Fruit fly (Drosophila melanogaster): Measurements from ENCODE around the gene CG13250.
A peak's percentile ranks its signal among the peaks of the same experiment; 100 is the strongest.

CG13250 gene

dm6 chr3L:20509121-20509934 lies 24.2 kb upstream of the CG13250 start:
- no peak for TF ChIP-seq CG8478 (optimal IDR thresholded peaks at IDR 0.05)
- TF ChIP-seq CTCF (optimal IDR thresholded peaks at IDR 0.05), result no peak

dm6 chr3L:20511499-20512108 lies 21.9 kb upstream of the CG13250 start:
- no peak for TF ChIP-seq CG8478 (optimal IDR thresholded peaks at IDR 0.05)
- no peak for TF ChIP-seq CTCF (optimal IDR thresholded peaks at IDR 0.05)

dm6 chr3L:20514101-20514500 lies 19.4 kb upstream of the CG13250 start:
- TF ChIP-seq CG8478 (optimal IDR thresholded peaks at IDR 0.05) (no peak), CTCF (optimal IDR thresholded peaks at IDR 0.05) (no peak)

- TF ChIP-seq CG8478 (optimal IDR thresholded peaks at IDR 0.05) (no peak), CTCF (optimal IDR thresholded peaks at IDR 0.05) (peak; percentile 39 to 42)
Measured at dm6 chr3L:20516519-20517178, 16.9 kb upstream of the CG13250 start.

DNA sequence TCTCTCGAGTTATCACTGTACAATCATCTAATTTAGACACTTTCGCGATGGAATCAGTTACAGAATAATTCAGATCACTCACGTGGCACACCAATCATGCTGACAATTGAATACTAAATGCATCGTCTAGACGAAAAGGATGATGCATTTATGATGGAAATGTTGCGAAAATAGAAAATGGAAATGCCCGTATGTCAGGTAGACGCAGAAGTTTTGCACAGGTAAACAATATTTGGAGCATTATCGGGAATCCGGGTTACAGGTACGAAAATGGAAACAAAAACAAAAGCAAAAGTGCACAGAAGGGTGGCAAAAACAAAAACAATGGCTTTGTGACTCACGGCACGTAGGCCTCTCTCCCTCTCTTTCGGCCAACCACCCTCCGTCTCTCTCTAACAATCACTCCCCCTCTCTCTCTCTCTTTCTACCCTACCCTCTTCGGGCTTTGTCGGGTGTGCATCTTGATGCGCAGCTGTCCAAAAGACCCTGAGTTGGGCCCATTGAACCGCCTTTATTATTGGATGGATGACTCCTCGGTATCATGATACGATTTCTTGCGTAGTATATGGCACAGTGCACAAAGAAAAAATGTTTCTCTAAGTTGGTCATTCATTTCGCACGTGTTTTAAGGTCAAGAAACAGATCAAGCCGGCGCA lies 16.2 kb upstream of the CG13250 start:
- TF ChIP-seq CG8478 (optimal IDR thresholded peaks at IDR 0.05) (no peak), CTCF (optimal IDR thresholded peaks at IDR 0.05) (no peak)

DNA sequence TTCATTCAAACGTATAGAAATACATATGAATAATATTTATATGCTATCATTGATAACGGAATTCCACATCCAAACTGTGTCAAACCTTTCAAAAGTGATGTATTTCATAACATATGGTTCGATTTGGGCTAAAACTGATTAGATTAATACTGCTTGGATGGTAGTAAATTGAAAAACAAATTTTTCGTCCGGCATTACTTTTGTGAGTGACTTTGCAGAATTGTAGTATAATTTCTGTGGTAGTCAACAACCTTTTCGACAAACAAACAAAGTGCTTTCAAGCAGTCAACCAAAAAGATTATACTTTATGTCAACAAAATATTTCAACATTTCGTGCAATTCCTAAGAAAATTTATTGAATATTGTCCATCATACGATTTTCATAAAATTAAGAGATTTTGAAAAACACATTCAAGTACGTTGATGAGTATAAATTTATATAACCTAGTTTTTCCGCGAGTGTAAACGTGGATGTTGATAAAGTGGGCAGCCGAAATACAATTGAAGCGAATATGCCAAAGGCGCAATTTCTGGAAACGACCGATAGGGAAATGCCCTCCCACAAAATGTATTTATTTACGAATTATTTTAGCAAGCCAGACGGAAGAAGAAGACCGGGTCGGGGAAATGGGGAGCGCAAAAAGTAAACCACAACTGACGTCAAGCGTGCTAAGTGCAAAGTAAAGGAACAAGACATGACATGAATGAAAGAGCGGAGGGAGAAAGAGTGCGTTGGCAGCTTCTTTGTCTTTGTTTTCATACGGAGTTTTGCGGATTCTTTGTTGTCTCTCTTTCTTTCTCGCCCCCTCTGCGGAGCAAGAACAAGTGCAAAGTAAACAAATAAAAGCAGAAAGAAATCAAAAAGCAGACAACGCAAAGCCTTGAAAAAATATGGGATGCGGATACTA lies 15.4 kb upstream of the CG13250 start:
- TF ChIP-seq CG8478 (optimal IDR thresholded peaks at IDR 0.05) (no peak), CTCF (optimal IDR thresholded peaks at IDR 0.05) (no peak)

DNA sequence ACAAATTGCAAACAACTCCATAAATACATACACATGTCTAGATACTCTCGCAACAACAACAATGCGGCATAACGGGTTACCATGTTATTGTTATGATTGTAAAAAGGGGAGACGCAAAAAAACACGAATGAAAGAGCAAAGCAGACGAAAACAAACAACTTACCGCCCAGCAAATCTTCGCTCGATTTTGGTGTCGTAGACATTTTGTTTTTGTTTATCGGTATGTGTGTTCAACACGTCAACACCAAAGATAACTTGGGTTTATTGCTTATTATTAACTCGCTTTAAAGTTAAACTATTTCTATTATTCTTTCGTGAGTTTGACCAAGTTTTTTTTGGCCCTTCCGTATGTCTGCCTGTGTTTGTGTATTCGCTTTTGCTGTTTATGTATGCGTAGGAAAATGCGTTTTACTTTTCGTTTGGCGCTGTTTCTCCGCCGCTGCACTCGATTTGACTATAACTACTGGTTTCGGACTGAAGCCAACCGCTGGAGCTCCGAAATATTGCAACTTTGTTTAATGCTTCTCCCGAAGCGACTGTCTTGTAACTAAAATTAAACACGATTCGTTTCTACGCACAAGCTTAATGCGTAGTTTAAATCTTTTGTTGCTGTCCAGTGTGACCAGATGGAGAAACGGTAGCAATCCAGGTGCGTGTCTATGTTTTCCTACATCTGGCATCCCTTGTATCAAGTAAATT lies 14.6 kb upstream of the CG13250 start, which contains the start of gene BNIP3:
Gene BNIP3 (minus strand): TSS at position 589 of the 699 bp plus-strand sequence.
- no peak for TF ChIP-seq CTCF (optimal IDR thresholded peaks at IDR 0.05)
- TF ChIP-seq CG8478 (optimal IDR thresholded peaks at IDR 0.05), result no peak

DNA sequence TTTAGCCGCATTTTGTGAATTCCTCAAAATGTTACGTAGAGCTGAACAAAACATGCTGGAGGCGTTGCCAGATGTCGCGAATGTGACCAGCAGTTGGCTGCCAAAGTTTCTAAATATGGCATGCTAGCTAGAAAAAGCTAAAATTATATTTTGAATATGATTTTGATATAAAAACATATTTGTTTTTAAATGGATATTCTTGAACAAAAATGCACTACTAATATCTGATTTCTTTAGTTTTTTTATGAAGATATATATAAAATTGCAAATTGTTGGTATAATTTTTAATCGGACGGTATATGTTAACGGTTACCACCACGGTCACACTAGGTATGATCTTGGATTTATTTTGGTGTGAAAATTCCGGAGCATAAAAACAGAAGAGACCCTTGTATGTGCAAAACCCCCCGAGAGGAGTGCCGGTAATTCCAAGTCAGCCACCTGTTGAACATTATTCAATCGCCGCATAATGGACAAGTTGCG lies 12.8 kb upstream of the CG13250 start, which contains the start of the genes mTerf3 and CG5104:
Gene mTerf3 (minus strand): TSS at position 86 of the 483 bp plus-strand sequence.
Gene CG5104 (plus strand): TSS at position 323 of the 483 bp plus-strand sequence.
- TF ChIP-seq CG8478 (optimal IDR thresholded peaks at IDR 0.05) (no peak), CTCF (optimal IDR thresholded peaks at IDR 0.05) (no peak)

- TF ChIP-seq CG8478 (optimal IDR thresholded peaks at IDR 0.05) (no peak), CTCF (optimal IDR thresholded peaks at IDR 0.05) (no peak)
Measured at dm6 chr3L:20524409-20525010, 9.0 kb upstream of the CG13250 start.

DNA sequence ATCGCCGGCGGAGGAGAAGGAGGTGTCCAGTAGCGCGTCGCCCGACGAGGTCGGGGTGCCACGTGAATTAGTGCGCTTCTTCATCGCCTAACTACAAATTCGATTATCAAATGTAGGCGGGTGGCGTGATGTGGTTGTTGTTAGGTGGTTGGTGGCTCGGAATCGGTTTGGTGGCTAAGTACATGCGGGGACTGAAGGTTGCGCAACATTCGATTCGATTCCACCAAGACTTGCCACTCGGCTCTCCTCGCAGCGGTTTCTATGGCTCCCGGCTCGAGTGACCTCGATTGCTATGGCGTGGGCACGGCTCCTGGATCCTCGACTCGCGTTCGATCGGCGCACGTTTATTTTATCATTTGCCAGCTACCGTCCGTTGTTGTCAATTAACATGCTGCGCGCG lies 7.8 kb upstream of the CG13250 start:
- TF ChIP-seq CTCF (optimal IDR thresholded peaks at IDR 0.05) (no peak), CG8478 (optimal IDR thresholded peaks at IDR 0.05) (no peak)

- TF ChIP-seq CG8478 (optimal IDR thresholded peaks at IDR 0.05), result no peak
- no peak for TF ChIP-seq CTCF (optimal IDR thresholded peaks at IDR 0.05)
Measured at dm6 chr3L:20526143-20526195, 7.5 kb upstream of the CG13250 start, which contains the start of gene Pss. TSS of gene Pss (minus strand) at chr3L:20526174.

- TF ChIP-seq CG8478 (optimal IDR thresholded peaks at IDR 0.05) (no peak), CTCF (optimal IDR thresholded peaks at IDR 0.05) (no peak)
Measured at dm6 chr3L:20526196-20526740, 7.2 kb upstream of the CG13250 start, which contains the start of gene Nubp2. TSS of gene Nubp2 (plus strand) at chr3L:20526576.

DNA sequence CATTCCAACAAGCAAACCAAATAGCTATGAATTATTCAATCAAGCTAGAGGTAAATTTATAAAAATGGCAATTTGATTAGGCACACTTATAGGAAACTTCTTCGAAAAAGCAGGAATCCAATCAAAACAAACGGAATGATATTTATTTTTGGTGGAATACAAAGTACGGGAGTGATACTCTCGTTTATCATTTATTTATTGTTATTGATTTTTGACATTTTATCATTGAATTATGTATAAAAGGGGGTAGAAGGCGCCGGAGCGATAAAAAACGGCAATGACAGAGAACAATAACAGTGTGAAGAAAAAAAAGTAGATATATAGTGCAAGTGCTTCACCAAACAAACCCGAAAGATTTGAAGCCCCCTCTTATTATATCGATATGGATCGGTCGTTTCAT lies 3.6 kb upstream of the CG13250 start:
- no peak for TF ChIP-seq CTCF (optimal IDR thresholded peaks at IDR 0.05)
- no peak for TF ChIP-seq CG8478 (optimal IDR thresholded peaks at IDR 0.05)

Measured in S2 (cell line).